Fruit fly (Drosophila melanogaster): Measurements from ENCODE around the gene CG12493.

Gene CG12493

dm6 chr3L:4721886-4722285 is 31.7 kb downstream of the CG12493 start (continued):
- TF ChIP-seq spab (GFP tag; optimal IDR thresholded peaks at IDR 0.05), result peak; percentile 60
- TF ChIP-seq CG10669 (GFP tag; optimal IDR thresholded peaks at IDR 0.05), result peak; percentile 40
- peak; percentile 80 for TF ChIP-seq CG10631 (GFP tag; optimal IDR thresholded peaks at IDR 0.05)
- peak; percentile 36 to 37 for TF ChIP-seq ss (GFP tag; optimal IDR thresholded peaks at IDR 0.05)
- peak; percentile 83 for TF ChIP-seq Lpt (GFP tag; optimal IDR thresholded peaks at IDR 0.05)
- no peak for TF ChIP-seq Blimp-1 (GFP tag; optimal IDR thresholded peaks at IDR 0.05)
- TF ChIP-seq Eip78C (GFP tag), result peak; percentile 94
- TF ChIP-seq OdsH (GFP tag; optimal IDR thresholded peaks at IDR 0.05), result peak; percentile 84
- no peak for TF ChIP-seq Sox102F (GFP tag; optimal IDR thresholded peaks at IDR 0.05)
- TF ChIP-seq CG11902 (GFP tag; optimal IDR thresholded peaks at IDR 0.05), result no peak
- TF ChIP-seq lz (GFP tag; optimal IDR thresholded peaks at IDR 0.05), result no peak
- TF ChIP-seq Hr4 (GFP tag; optimal IDR thresholded peaks at IDR 0.05), result peak; percentile 82
- peak; percentile 23 for TF ChIP-seq CG6808 (GFP tag; optimal IDR thresholded peaks at IDR 0.05)
- peak; percentile 24 for TF ChIP-seq esn (GFP tag; optimal IDR thresholded peaks at IDR 0.05)
- TF ChIP-seq CG9139 (GFP tag; optimal IDR thresholded peaks at IDR 0.05), result no peak
- peak; percentile 74 for TF ChIP-seq dac (GFP tag; optimal IDR thresholded peaks at IDR 0.05)
- TF ChIP-seq Sox15 (GFP tag; optimal IDR thresholded peaks at IDR 0.05), result peak; percentile 0
- no peak for TF ChIP-seq cyc (GFP tag; optimal IDR thresholded peaks at IDR 0.05)
- peak; percentile 93 for TF ChIP-seq eg (GFP tag; IDR thresholded peaks at IDR 0.05)
- TF ChIP-seq dsx (GFP tag; optimal IDR thresholded peaks at IDR 0.05; ENCODE audit: poor library complexity, severe bottlenecking), result peak; percentile 48
- no peak for TF ChIP-seq Ets21C (GFP tag; optimal IDR thresholded peaks at IDR 0.05)
- TF ChIP-seq pdm3 (GFP tag; optimal IDR thresholded peaks at IDR 0.05), result peak; percentile 68
- TF ChIP-seq Hr38 (GFP tag; optimal IDR thresholded peaks at IDR 0.05), result no peak
- peak; percentile 92 for TF ChIP-seq CG8119 (GFP tag; IDR thresholded peaks at IDR 0.05)
- TF ChIP-seq Ets96B (tag; optimal IDR thresholded peaks at IDR 0.05), result peak; percentile 60

- TF ChIP-seq Hr38 (GFP tag; optimal IDR thresholded peaks at IDR 0.05) (no peak), CG11762 (GFP tag; optimal IDR thresholded peaks at IDR 0.05; ENCODE audit: insufficient read depth) (no peak), Lpt (GFP tag; optimal IDR thresholded peaks at IDR 0.05) (no peak), dac (GFP tag; optimal IDR thresholded peaks at IDR 0.05) (no peak), fd59A (GFP tag; optimal IDR thresholded peaks at IDR 0.05) (no peak), Gug (GFP tag; IDR thresholded peaks at IDR 0.05) (no peak), CG10631 (GFP tag; optimal IDR thresholded peaks at IDR 0.05) (no peak), fd85E (GFP tag; optimal IDR thresholded peaks at IDR 0.05) (no peak), pdm3 (GFP tag; optimal IDR thresholded peaks at IDR 0.05) (no peak), eg (GFP tag; IDR thresholded peaks at IDR 0.05) (peak; percentile 44; the same call in 1 of the 3 replicates), ss (GFP tag; optimal IDR thresholded peaks at IDR 0.05) (no peak), CG32006 (GFP tag; optimal IDR thresholded peaks at IDR 0.05) (peak; percentile 59), achi (GFP tag; optimal IDR thresholded peaks at IDR 0.05) (no peak), CG6163 (GFP tag; IDR thresholded peaks at IDR 0.05) (no peak), CG34406 (GFP tag; optimal IDR thresholded peaks at IDR 0.05) (no peak), CG3919 (GFP tag; optimal IDR thresholded peaks at IDR 0.05) (no peak), CG8319 (GFP tag; optimal IDR thresholded peaks at IDR 0.05) (no peak), fkh (GFP tag; optimal IDR thresholded peaks at IDR 0.05) (no peak), CG6276 (GFP tag; optimal IDR thresholded peaks at IDR 0.05) (peak; percentile 36), Sox14 (GFP tag; optimal IDR thresholded peaks at IDR 0.05) (no peak), CG10669 (GFP tag; optimal IDR thresholded peaks at IDR 0.05) (no peak), Hr39 (GFP tag; optimal IDR thresholded peaks at IDR 0.05) (no peak), vri (GFP tag; optimal IDR thresholded peaks at IDR 0.05) (no peak), esn (GFP tag; optimal IDR thresholded peaks at IDR 0.05) (no peak), CG11294 (GFP tag; IDR thresholded peaks at IDR 0.05) (no peak), Eip78C (GFP tag) (peak; percentile 74), CG15336 (GFP tag; IDR thresholded peaks at IDR 0.05) (peak; percentile 73), Eip75B (GFP tag; optimal IDR thresholded peaks at IDR 0.05) (no peak), CG6792 (GFP tag; optimal IDR thresholded peaks at IDR 0.05) (no peak), CG8632 (GFP tag; optimal IDR thresholded peaks at IDR 0.05) (no peak), CG6854 (GFP tag; optimal IDR thresholded peaks at IDR 0.05) (no peak), spab (GFP tag; optimal IDR thresholded peaks at IDR 0.05) (no peak), svp (GFP tag) (no peak), Eip93F (GFP tag; optimal IDR thresholded peaks at IDR 0.05) (no peak), Sox15 (GFP tag; optimal IDR thresholded peaks at IDR 0.05) (no peak), CG16779 (tag; optimal IDR thresholded peaks at IDR 0.05) (no peak)
Measured at dm6 chr3L:4720510-4721157, 32.9 kb downstream of the CG12493 start.
